Fruit fly (Drosophila melanogaster) whole organism, wandering third instar larva: ENCODE data around the gene alpha4GT2.

ENCODE experiments used
- Mio ChIP-seq: sonication (Bioruptor generic); optimal IDR thresholded peaks from 2 replicates; lab custom pipeline; 2016; ENCODE audit warnings: missing biosample characterization, missing genetic modification characterization
- Vsx2 ChIP-seq: fragments of 200-300, 225-300 bp; sonication (Bioruptor generic); optimal IDR thresholded peaks from 2 replicates; lab custom pipeline; 2018; ENCODE audit warnings: missing biosample characterization, missing genetic modification characterization; ENCODE audit not compliant: partially characterized antibody
- dl ChIP-seq, 2 experiments: fragments of 175-275, 200-275 bp in 1 of 2; fragments of 200-275 bp in 1 of 2; sonication (Bioruptor generic); optimal IDR thresholded peaks; lab custom pipeline; 2018; ENCODE audit warnings: mild to moderate bottlenecking in 2 of 2, missing biosample characterization in 2 of 2, missing genetic modification characterization in 2 of 2, moderate library complexity in 2 of 2; ENCODE audit not compliant: partially characterized antibody in 2 of 2, insufficient read depth in 1 of 2
- lola ChIP-seq: fragments of >200 bp; optimal IDR thresholded peaks from 2 replicates; lab custom pipeline; 2017; ENCODE audit warnings: missing biosample characterization, missing genetic modification characterization
- psq ChIP-seq: fragments of 200-800 bp; sonication (Bioruptor generic); optimal IDR thresholded peaks from 3 replicates; lab custom pipeline; 2017; ENCODE audit warnings: missing biosample characterization, mild to moderate bottlenecking, missing genetic modification characterization, moderate library complexity

- TF ChIP-seq dl (GFP tag; optimal IDR thresholded peaks at IDR 0.05; lab: Kevin White, UChicago; ENCODE audit: insufficient read depth in 1 of 2, partially characterized antibody in 2 of 2) (no peak), Vsx2 (GFP tag; lab: Kevin White, UChicago) (no peak), lola (GFP tag; lab: Kevin White, UChicago) (no peak), Mio (no peak), psq (GFP tag; lab: Kevin White, UChicago) (no peak)
Measured at dm6 chr3R:25882606-25883266, 50.7 kb downstream of the alpha4GT2 start.
